Fruit fly (Drosophila melanogaster): ENCODE data around the gene vig2.
A peak's percentile ranks its signal among the peaks of the same experiment; 100 is the strongest.

Gene vig2

DNA sequence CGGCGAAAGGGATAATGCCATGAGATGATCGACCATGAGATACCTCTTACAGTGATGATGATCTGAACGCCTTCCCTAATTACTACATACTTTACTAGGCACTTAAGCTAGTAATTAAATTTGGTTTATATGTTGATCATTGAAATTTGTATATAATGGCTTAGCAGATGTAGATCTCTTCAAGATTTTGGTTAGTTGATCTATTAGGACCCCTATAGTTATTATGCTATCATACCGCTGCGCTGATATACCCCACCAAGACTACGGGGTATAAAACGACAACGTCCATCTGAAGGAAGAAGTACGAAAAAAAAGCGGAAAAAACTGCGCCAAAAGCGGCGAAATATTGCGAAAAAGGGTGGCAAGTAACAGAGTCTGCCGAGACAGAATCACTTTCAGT, 51.1 kb downstream of the vig2 start (continued):
- TF ChIP-seq CG5245 (GFP tag; optimal IDR thresholded peaks at IDR 0.05) (peak; percentile 15), nmo (GFP tag; optimal IDR thresholded peaks at IDR 0.05) (peak; percentile 41), Ets97D (GFP tag; optimal IDR thresholded peaks at IDR 0.05) (no peak), row (GFP tag; IDR thresholded peaks at IDR 0.05) (peak; percentile 53), gem (tag; optimal IDR thresholded peaks at IDR 0.05) (peak; percentile 57), Optix (GFP tag; IDR thresholded peaks at IDR 0.05) (no peak), CG17359 (tag; optimal IDR thresholded peaks at IDR 0.05) (peak; percentile 8), CG4404 (GFP tag; IDR thresholded peaks at IDR 0.05) (peak; percentile 55), CoRest (tag; optimal IDR thresholded peaks at IDR 0.05) (peak; percentile 24), CG43689 (GFP tag; IDR thresholded peaks at IDR 0.05) (no peak), CG13775 (GFP tag; optimal IDR thresholded peaks at IDR 0.05) (peak; percentile 5), CG7839 (tag; optimal IDR thresholded peaks at IDR 0.05) (peak; percentile 40), danr (GFP tag; IDR thresholded peaks at IDR 0.05) (peak; percentile 8; the same call in 1 of the 2 replicates), CG4424 (GFP tag; optimal IDR thresholded peaks at IDR 0.05) (peak; percentile 48), CG8924 (tag; optimal IDR thresholded peaks at IDR 0.05) (peak; percentile 37), CG1603 (tag; optimal IDR thresholded peaks at IDR 0.05) (peak; percentile 58), Xbp1 (GFP tag; optimal IDR thresholded peaks at IDR 0.05) (peak; percentile 8), sqz (GFP tag; optimal IDR thresholded peaks at IDR 0.05) (peak; percentile 27), bigmax (GFP tag; optimal IDR thresholded peaks at IDR 0.05) (no peak), CG18262 (tag; optimal IDR thresholded peaks at IDR 0.05) (peak; percentile 70), fd3F (GFP tag; optimal IDR thresholded peaks at IDR 0.05) (no peak), CG30020 (tag; optimal IDR thresholded peaks at IDR 0.05) (no peak), CG9727 (GFP tag; optimal IDR thresholded peaks at IDR 0.05) (peak; percentile 67), CG30431 (GFP tag; optimal IDR thresholded peaks at IDR 0.05) (peak; percentile 15), CG10267 (tag; optimal IDR thresholded peaks at IDR 0.05) (peak; percentile 48), Sox100B (GFP tag; optimal IDR thresholded peaks at IDR 0.05) (peak; percentile 12), CG11247 (GFP tag; IDR thresholded peaks at IDR 0.05) (no peak), zfh1 (GFP tag; IDR thresholded peaks at IDR 0.05) (peak; percentile 21; the same call in 1 of the 3 replicates), CG10959 (GFP tag; IDR thresholded peaks at IDR 0.05) (0 out of 2 replicates have a peak, but pooled peaks have one; percentile 14), CG18599 (GFP tag; optimal IDR thresholded peaks at IDR 0.05) (peak; percentile 40), CG11504 (tag; optimal IDR thresholded peaks at IDR 0.05) (peak; percentile 53), nom (GFP tag; optimal IDR thresholded peaks at IDR 0.05) (peak; percentile 9), bcd (GFP tag; optimal IDR thresholded peaks at IDR 0.05) (peak; percentile 20), Atf-2 (GFP tag; optimal IDR thresholded peaks at IDR 0.05) (peak; percentile 3), CG12391 (tag; optimal IDR thresholded peaks at IDR 0.05) (peak; percentile 15), sens (GFP tag) (peak; percentile 86), CG8765 (GFP tag; IDR thresholded peaks at IDR 0.05) (no peak), pnt (GFP tag; optimal IDR thresholded peaks at IDR 0.05) (peak; percentile 9), CG2712 (tag; optimal IDR thresholded peaks at IDR 0.05) (peak; percentile 58), CG4820 (GFP tag; optimal IDR thresholded peaks at IDR 0.05) (peak; percentile 44), phol (tag; optimal IDR thresholded peaks at IDR 0.05) (peak; percentile 58), bsh (GFP tag; optimal IDR thresholded peaks at IDR 0.05) (peak in 1 of 2 experiments; percentile 14), CG15696 (tag; optimal IDR thresholded peaks at IDR 0.05) (peak; percentile 66), dpn (GFP tag; optimal IDR thresholded peaks at IDR 0.05) (no peak), Trl (optimal IDR thresholded peaks at IDR 0.05) (no peak), Trl (GFP tag; optimal IDR thresholded peaks at IDR 0.05) (peak; percentile 4), D (optimal IDR thresholded peaks at IDR 0.05) (no peak), D (GFP tag; optimal IDR thresholded peaks at IDR 0.05) (peak; percentile 51), Hr3 (GFP tag; optimal IDR thresholded peaks at IDR 0.05) (peak; percentile 4), lola (GFP tag; optimal IDR thresholded peaks at IDR 0.05) (peak in 1 of 3 experiments; percentile 55), CG17829 (tag; optimal IDR thresholded peaks at IDR 0.05) (peak; percentile 57)
